Worm (Caenorhabditis elegans): Measurements from ENCODE around the gene F09E5.12.

- no peak for TF ChIP-seq jun-1 (tag; optimal IDR thresholded peaks at IDR 0.05)
- TF ChIP-seq unc-39 (tag; optimal IDR thresholded peaks at IDR 0.05): no peak
- TF ChIP-seq tbx-2 (tag; optimal IDR thresholded peaks at IDR 0.05): no peak
- TF ChIP-seq ZK546.5 (tag; optimal IDR thresholded peaks at IDR 0.05): no peak
- no peak for TF ChIP-seq nhr-28 (tag; optimal IDR thresholded peaks at IDR 0.05)
- TF ChIP-seq fkh-10 (GFP tag; optimal IDR thresholded peaks at IDR 0.05): no peak
- no peak for TF ChIP-seq ama-1 (optimal IDR thresholded peaks at IDR 0.05)
- TF ChIP-seq skn-1 (tag; optimal IDR thresholded peaks at IDR 0.05): no peak
- no peak for TF ChIP-seq ztf-11 (tag; optimal IDR thresholded peaks at IDR 0.05)
- no peak for TF ChIP-seq elt-1 (tag; optimal IDR thresholded peaks at IDR 0.05)
- no peak for TF ChIP-seq nhr-25 (tag; optimal IDR thresholded peaks at IDR 0.05)
- no peak for TF ChIP-seq daf-12 (tag; optimal IDR thresholded peaks at IDR 0.05)
- no peak for TF ChIP-seq egl-27 (tag; optimal IDR thresholded peaks at IDR 0.05)
Measured at ce11 chrII:5398779-5399178, 28.2 kb upstream of the F09E5.12 start, which contains the start of gene fbxl-3.
